Worm (Caenorhabditis elegans): ENCODE measurements around the gene sri-33.

The sri-33 gene

ce11 chrII:3118907-3119382, 37.7 kb downstream of the sri-33 start, which contains the start of gene T10D4.6:
T10D4.6 (plus strand) TSS chrII:3119332.
- no peak for TF ChIP-seq nhr-23 (tag; optimal IDR thresholded peaks at IDR 0.05)
- peak; percentile 72 for TF ChIP-seq C34F6.9 (tag; optimal IDR thresholded peaks at IDR 0.05)
- TF ChIP-seq crh-2 (tag; optimal IDR thresholded peaks at IDR 0.05): peak; percentile 30
- TF ChIP-seq unc-55 (GFP tag; optimal IDR thresholded peaks at IDR 0.05): peak; percentile 28
- peak; percentile 25 for TF ChIP-seq nhr-129 (tag; optimal IDR thresholded peaks at IDR 0.05)

DNA sequence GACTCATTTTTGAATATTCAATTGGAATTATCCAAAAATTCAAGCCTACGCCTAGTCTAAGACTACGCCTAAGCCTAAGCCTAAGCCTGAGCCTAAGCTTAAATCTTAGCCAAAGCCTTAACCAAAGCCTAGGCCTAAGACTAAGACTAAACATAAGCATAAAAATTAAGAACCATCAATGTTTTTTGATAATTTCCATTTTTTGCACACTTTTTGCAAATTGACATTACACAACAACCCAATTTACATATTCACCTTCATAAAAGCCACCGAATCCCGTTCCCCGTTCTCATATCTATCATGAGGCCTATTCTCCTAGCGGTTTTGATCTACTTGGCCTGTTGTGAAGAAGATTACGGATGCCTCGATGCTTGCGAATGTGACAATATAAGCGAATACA, 39.2 kb downstream of the sri-33 start, which contains the start of gene T10D4.7:
TSS of gene T10D4.7 (plus strand) at position 301 of the 400 bp plus-strand sequence.
- no peak for TF ChIP-seq ZK546.5 (tag; optimal IDR thresholded peaks at IDR 0.05)
- no peak for TF ChIP-seq mdl-1 (tag; optimal IDR thresholded peaks at IDR 0.05)
- TF ChIP-seq zag-1 (tag; optimal IDR thresholded peaks at IDR 0.05): no peak
- TF ChIP-seq sem-4 (tag; optimal IDR thresholded peaks at IDR 0.05): no peak
- TF ChIP-seq snpc-4 (tag; optimal IDR thresholded peaks at IDR 0.05): no peak
- TF ChIP-seq blmp-1 (tag; optimal IDR thresholded peaks at IDR 0.05; ENCODE audit: insufficient read depth): no peak
- no peak for TF ChIP-seq ztf-4 (tag; optimal IDR thresholded peaks at IDR 0.05)
- TF ChIP-seq unc-55 (GFP tag; optimal IDR thresholded peaks at IDR 0.05): no peak
- TF ChIP-seq unc-62 (GFP tag; optimal IDR thresholded peaks at IDR 0.05): no peak
- TF ChIP-seq nhr-10 (tag; optimal IDR thresholded peaks at IDR 0.05): no peak
- no peak for TF ChIP-seq egl-27 (tag; optimal IDR thresholded peaks at IDR 0.05)
- no peak for TF ChIP-seq nhr-12 (tag; optimal IDR thresholded peaks at IDR 0.05)
- no peak for TF ChIP-seq nhr-21 (tag; optimal IDR thresholded peaks at IDR 0.05)
- no peak for TF ChIP-seq nhr-11 (tag; optimal IDR thresholded peaks at IDR 0.05)

- TF ChIP-seq nhr-6 (tag; optimal IDR thresholded peaks at IDR 0.05): no peak
- no peak for TF ChIP-seq nhr-129 (tag; optimal IDR thresholded peaks at IDR 0.05)
- TF ChIP-seq mab-5 (tag; optimal IDR thresholded peaks at IDR 0.05): no peak
- no peak for TF ChIP-seq fos-1 (tag; optimal IDR thresholded peaks at IDR 0.05)
- no peak for TF ChIP-seq nhr-11 (tag; optimal IDR thresholded peaks at IDR 0.05)
- no peak for TF ChIP-seq ama-1 (optimal IDR thresholded peaks at IDR 0.05)
- no peak for TF ChIP-seq C34F6.9 (tag; optimal IDR thresholded peaks at IDR 0.05)
- no peak for TF ChIP-seq lin-13 (GFP tag; optimal IDR thresholded peaks at IDR 0.05)
- no peak for TF ChIP-seq ztf-4 (tag; optimal IDR thresholded peaks at IDR 0.05)
- no peak for TF ChIP-seq blmp-1 (tag; optimal IDR thresholded peaks at IDR 0.05; ENCODE audit: insufficient read depth)
- TF ChIP-seq mbf-1 (tag; optimal IDR thresholded peaks at IDR 0.05): no peak
- no peak for TF ChIP-seq sma-9 (GFP tag; optimal IDR thresholded peaks at IDR 0.05)
- no peak for TF ChIP-seq sma-9 (tag; optimal IDR thresholded peaks at IDR 0.05)
Observed at ce11 chrII:3113934-3114333, 42.7 kb downstream of the sri-33 start, which contains the start of gene clec-123. clec-123 (plus strand) TSS chrII:3114234.

DNA sequence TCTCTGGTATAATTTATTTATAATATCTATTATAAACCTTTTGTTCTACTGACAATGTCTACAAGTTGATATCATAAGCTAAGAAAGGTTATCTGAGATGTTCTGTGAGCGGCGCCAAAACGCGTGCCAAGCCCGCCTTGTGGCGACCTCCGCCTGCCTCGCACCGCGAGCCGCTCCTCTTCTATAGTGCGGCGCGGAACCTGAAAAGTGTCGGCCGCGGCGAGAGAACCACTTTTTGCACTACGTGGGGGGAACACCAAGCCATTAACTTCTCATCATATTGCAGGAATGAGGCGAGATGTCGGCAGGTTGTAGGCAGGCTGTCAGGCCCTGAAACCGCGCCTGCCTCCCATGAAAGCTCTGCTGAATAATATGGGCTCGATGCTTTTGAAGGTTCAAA, 43.4 kb downstream of the sri-33 start:
- TF ChIP-seq alr-1 (tag; optimal IDR thresholded peaks at IDR 0.05) (no peak), snpc-4 (tag; optimal IDR thresholded peaks at IDR 0.05) (peak; percentile 45)

DNA sequence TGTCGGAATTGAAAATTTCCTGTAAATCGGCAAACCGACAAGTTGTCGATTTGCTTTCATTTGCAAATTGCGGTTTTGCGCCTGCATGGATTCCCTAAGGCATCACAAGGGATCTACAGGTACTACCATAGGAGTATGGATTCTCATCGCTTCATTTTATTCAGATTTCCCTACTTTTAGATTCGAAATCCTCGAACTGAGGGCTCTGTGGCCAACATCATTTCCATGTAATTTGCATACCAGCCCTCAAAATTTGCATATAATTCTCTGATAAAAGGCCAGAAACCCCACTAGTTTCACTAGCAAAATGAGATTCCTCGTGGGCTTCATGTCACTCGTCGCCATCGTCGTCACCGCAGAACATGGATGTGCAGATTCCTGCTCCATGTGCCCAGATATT, 44.3 kb downstream of the sri-33 start, which contains the start of gene Y25C1A.2:
TSS of gene Y25C1A.2 (plus strand) at position 301 of the 400 bp plus-strand sequence.
- no peak for TF ChIP-seq skn-1 (tag; optimal IDR thresholded peaks at IDR 0.05)
- TF ChIP-seq aly-2 (tag; optimal IDR thresholded peaks at IDR 0.05): no peak
- TF ChIP-seq sma-3 (GFP tag; optimal IDR thresholded peaks at IDR 0.05): no peak
- TF ChIP-seq elt-3 (tag; optimal IDR thresholded peaks at IDR 0.05): no peak
- no peak for TF ChIP-seq mdl-1 (tag; optimal IDR thresholded peaks at IDR 0.05)
- no peak for TF ChIP-seq lsy-2 (tag; optimal IDR thresholded peaks at IDR 0.05)
- no peak for TF ChIP-seq nhr-77 (tag; optimal IDR thresholded peaks at IDR 0.05)
- TF ChIP-seq lin-11 (tag; optimal IDR thresholded peaks at IDR 0.05): no peak
- TF ChIP-seq ama-1 (optimal IDR thresholded peaks at IDR 0.05): no peak
- TF ChIP-seq peb-1 (tag; optimal IDR thresholded peaks at IDR 0.05): no peak
- TF ChIP-seq nhr-6 (tag; optimal IDR thresholded peaks at IDR 0.05): no peak
- TF ChIP-seq fos-1 (tag; optimal IDR thresholded peaks at IDR 0.05): no peak
- no peak for TF ChIP-seq alr-1 (tag; optimal IDR thresholded peaks at IDR 0.05)
- TF ChIP-seq mab-5 (tag; optimal IDR thresholded peaks at IDR 0.05): no peak

All from whole organism, L2 larva.